Fruit fly (Drosophila melanogaster) Kc167 (cell line): ENCODE results near the gene SrpRbeta.

Experiments
- Myc ChIP-seq: fragments of >200 bp; optimal IDR thresholded peaks from 2 replicates; lab custom pipeline; 2017; ENCODE audit warnings: missing external identifiers
- Sin3A ChIP-seq: fragments of >200 bp; optimal IDR thresholded peaks from 2 replicates; lab custom pipeline; 2018; ENCODE audit warnings: missing external identifiers
- h ChIP-seq: fragments of >200 bp; optimal IDR thresholded peaks from 3 replicates; lab custom pipeline; 2018; ENCODE audit warnings: missing external identifiers
- insv ChIP-seq: fragments of >200 bp; optimal IDR thresholded peaks from 3 replicates; lab custom pipeline; 2018; ENCODE audit warnings: missing external identifiers
- psq ChIP-seq: fragments of >200 bp; optimal IDR thresholded peaks from 2 replicates; lab custom pipeline; 2017; ENCODE audit warnings: missing external identifiers
- ttk ChIP-seq: sonication (Bioruptor generic); optimal IDR thresholded peaks from 2 replicates; lab custom pipeline; 2017; ENCODE audit warnings: missing external identifiers

SrpRbeta gene

DNA sequence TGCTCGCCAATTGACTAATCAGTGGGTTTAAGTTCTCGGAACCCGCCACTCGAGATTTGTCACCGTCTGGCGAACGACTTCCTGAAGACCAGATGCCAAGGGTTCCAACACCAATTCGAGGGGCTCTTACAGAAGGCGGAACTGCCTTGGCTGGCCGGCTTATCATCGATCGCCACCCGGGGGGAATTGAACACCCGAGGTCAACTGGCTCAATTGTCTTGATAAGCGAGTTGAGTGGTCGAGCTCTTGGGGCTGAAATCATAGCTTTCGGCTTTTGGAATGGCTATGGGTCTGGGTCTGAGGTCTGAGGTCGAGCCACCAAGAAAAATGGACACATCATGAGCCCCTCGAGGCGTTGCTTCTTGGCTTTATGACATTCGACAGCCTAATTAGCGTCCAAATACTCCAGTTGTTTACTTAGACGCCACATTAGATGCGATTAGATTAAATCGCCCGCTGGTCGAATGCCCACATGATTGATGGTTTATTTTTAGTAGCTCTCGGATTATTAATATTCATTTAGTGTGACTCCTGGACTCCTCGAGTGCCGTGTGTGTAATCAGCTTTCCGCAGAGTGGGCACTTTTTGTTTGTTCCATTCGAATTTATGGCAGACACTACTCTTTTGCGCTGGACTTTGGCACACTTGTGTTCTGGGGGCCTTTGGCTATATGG is 21.4 kb downstream of the SrpRbeta start:
- TF ChIP-seq h (no peak), Myc (lab: Kevin White, UChicago) (no peak), ttk (lab: Kevin White, UChicago) (no peak), insv (lab: Kevin White, UChicago) (no peak), Sin3A (lab: Kevin White, UChicago) (no peak), psq (lab: Kevin White, UChicago) (no peak)

DNA sequence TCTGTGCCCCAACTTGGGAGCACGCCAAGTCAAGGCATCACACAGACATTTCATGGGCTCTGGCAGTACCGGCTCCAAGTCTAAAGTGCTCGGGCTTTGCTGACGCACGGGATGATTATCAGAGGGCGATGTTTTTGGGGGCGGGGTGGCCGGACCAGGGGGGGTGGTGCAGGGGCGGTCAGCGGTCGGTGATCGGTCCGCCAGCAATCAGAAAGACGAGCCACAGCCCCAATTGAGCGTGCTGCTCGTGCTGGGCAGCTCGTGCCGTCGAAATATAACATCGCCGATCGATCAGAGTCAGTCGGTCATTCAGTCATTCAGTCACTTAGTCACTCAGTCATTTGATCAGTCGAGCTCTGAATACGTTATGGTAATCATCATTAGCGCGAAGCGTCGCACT is 22.2 kb downstream of the SrpRbeta start:
- TF ChIP-seq Sin3A (lab: Kevin White, UChicago): no peak
- TF ChIP-seq ttk (lab: Kevin White, UChicago): no peak
- no peak for TF ChIP-seq h
- TF ChIP-seq psq (lab: Kevin White, UChicago): no peak
- TF ChIP-seq insv (lab: Kevin White, UChicago): no peak
- TF ChIP-seq Myc (lab: Kevin White, UChicago): no peak

dm6 chr3L:8696487-8696954 is 23.5 kb downstream of the SrpRbeta start:
- no peak for TF ChIP-seq insv (lab: Kevin White, UChicago)
- no peak for TF ChIP-seq psq (lab: Kevin White, UChicago)
- TF ChIP-seq h: no peak
- TF ChIP-seq Sin3A (lab: Kevin White, UChicago): no peak
- no peak for TF ChIP-seq Myc (lab: Kevin White, UChicago)
- no peak for TF ChIP-seq ttk (lab: Kevin White, UChicago)

- TF ChIP-seq Sin3A (lab: Kevin White, UChicago) (no peak), h (no peak), psq (lab: Kevin White, UChicago) (no peak), insv (lab: Kevin White, UChicago) (no peak), ttk (lab: Kevin White, UChicago) (no peak), Myc (lab: Kevin White, UChicago) (no peak)
These were observed 24.1 kb downstream of the SrpRbeta start for dm6 chr3L:8695959-8696358.

- TF ChIP-seq h (no peak), ttk (lab: Kevin White, UChicago) (no peak), psq (lab: Kevin White, UChicago) (no peak), insv (lab: Kevin White, UChicago) (no peak), Myc (lab: Kevin White, UChicago) (no peak), Sin3A (lab: Kevin White, UChicago) (no peak)
These were observed 26.2 kb downstream of the SrpRbeta start for dm6 chr3L:8693558-8694502.

DNA sequence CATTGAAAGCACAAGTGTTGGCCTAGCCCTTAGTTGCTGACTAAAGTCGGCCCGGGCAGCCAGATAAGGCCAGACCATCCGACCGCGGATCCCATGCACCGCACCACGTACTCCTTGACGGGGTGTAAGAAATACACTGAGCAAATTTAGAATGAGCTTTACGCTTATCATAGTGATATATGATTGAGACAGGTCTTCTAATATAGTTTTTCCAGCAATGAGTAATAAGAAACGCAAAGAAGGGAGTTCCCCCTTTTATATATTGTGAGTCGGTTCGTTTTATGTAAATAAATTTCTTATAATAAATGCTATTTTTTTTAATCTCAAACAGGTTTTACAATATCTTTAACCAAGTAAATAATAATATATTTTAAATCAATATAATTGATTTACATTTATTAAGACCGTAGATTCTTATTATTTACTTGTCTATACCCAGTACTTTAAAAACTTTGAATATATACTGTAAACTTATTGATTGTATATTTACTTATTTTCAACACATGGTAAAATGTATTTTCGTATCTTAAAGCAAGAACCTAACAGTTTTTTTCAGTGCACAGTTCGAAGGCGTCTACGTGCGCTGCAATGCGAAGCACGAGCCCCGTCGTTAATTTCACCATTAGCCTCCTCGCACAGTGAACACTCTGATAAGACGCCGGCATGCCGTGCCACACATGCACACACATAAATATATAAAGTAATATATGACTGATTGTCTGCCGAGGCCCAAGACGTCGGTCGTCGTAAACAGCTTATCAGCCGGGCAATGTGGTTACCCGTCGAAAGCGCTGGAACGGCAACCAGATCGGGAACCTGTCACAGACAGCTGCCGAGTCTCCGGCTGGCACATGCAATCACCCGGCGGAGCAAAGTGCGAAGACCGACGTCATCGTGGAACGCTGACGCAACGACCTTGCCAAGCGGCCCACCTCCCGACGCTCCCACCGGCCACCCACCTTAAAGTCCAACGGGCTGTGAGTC is 27.8 kb downstream of the SrpRbeta start:
- TF ChIP-seq Myc (lab: Kevin White, UChicago): no peak
- TF ChIP-seq insv (lab: Kevin White, UChicago): no peak
- TF ChIP-seq h: no peak
- TF ChIP-seq ttk (lab: Kevin White, UChicago): no peak
- TF ChIP-seq Sin3A (lab: Kevin White, UChicago): no peak
- no peak for TF ChIP-seq psq (lab: Kevin White, UChicago)

DNA sequence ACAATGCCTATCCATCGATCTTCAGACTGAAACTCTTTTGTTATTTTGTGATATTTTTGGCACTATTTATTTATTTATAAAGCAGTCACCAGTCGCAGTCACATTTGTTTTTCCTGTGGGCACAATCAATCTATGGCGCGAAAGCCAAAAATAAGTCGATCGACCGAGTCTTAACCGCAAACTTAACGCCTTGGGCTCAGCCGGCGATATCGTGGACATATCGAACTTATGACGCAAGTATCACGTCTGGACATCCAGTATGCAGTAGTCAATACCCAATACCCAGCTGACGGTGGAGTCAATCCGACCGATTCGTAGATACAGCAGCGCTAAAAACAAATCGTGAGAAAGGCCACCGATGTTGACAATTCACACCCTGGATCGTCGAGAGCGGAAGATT is 29.4 kb downstream of the SrpRbeta start:
- TF ChIP-seq insv (lab: Kevin White, UChicago) (no peak), ttk (lab: Kevin White, UChicago) (no peak), Sin3A (lab: Kevin White, UChicago) (no peak), Myc (lab: Kevin White, UChicago) (no peak), h (no peak), psq (lab: Kevin White, UChicago) (no peak)

- TF ChIP-seq psq (lab: Kevin White, UChicago): no peak
- no peak for TF ChIP-seq Myc (lab: Kevin White, UChicago)
These were observed 30.4 kb downstream of the SrpRbeta start for dm6 chr3L:8689675-8690074.

DNA sequence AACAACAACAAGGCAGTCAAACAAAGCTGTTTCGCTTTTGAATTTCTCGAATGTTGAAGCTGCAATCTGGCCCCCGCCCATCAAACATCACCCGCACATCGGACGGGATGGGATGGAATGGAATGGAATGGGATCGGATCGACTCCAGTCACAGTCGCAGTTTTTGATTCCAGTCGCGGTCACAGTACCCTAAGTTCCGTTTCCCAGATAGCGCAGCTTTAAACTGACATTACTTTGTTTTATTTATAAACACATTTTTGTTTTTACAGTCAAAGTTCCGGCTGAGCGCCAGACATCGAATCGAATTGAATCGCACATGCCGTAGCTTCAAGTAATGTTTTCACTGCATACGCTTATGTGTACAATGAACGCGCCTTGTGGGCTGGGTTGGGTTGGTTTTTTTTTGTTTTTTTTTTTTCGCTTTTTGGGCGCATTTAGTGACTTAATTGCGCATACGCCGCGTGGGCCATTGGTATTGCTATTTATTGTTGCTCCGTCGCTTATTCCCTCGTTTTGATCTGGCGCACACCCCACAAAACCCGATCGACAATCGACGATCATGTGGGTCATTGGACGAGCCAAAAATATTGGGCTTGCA is 31.2 kb downstream of the SrpRbeta start:
- TF ChIP-seq insv (lab: Kevin White, UChicago) (no peak), psq (lab: Kevin White, UChicago) (no peak), h (no peak), ttk (lab: Kevin White, UChicago) (no peak), Sin3A (lab: Kevin White, UChicago) (no peak), Myc (lab: Kevin White, UChicago) (no peak)

DNA sequence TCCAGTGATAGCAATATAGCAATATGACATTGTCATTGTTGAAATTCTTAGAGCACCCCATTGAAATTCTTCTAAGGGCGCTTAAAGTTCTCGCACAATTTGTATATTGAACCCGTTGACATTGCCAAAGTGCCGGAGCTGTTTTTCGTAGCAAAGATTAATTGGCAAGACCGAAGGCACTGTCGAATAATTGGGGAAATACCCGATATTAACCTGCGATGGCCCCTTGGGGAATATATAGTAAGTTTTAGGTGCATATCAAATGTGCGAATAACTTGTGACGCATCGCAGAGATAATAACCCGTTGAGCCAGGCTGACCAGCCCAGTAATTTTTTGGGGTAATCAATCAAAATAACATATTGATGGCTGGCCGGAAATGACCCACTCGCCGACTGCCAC is 33.4 kb downstream of the SrpRbeta start:
- TF ChIP-seq Sin3A (lab: Kevin White, UChicago) (no peak), psq (lab: Kevin White, UChicago) (no peak), Myc (lab: Kevin White, UChicago) (no peak), h (no peak), ttk (lab: Kevin White, UChicago) (no peak), insv (lab: Kevin White, UChicago) (no peak)
